Worm (Caenorhabditis elegans) whole organism, mixed stage, embryonic: Measurements from ENCODE around the gene mec-10.

Source experiments
- bed-3 ChIP-seq: fragments of 200-800 bp; sonication (Bioruptor generic); optimal IDR thresholded peaks from 3 replicates; lab custom pipeline; 2018; ENCODE audit warnings: mild to moderate bottlenecking, missing genetic modification characterization, moderate library complexity, missing compliant biosample characterization
- blmp-1 ChIP-seq: fragments of 150-350 bp; optimal IDR thresholded peaks from 2 replicates; lab custom pipeline; 2014; ENCODE audit warnings: missing biosample characterization, missing genetic modification characterization
- ceh-39 ChIP-seq: fragments of 150-350 bp; optimal IDR thresholded peaks from 2 replicates; lab custom pipeline; 2014; ENCODE audit warnings: missing biosample characterization, missing genetic modification characterization
- ceh-43 ChIP-seq: fragments of 200-800 bp; sonication (Bioruptor generic); optimal IDR thresholded peaks from 2 replicates; lab custom pipeline; 2018; ENCODE audit warnings: mild to moderate bottlenecking, missing genetic modification characterization, moderate library complexity, missing compliant biosample characterization
- ces-1 ChIP-seq: fragments of 150-350 bp; optimal IDR thresholded peaks from 2 replicates; lab custom pipeline; 2014; ENCODE audit warnings: missing biosample characterization, missing genetic modification reagents, missing genetic modification characterization
- cnd-1 ChIP-seq: fragments of 200-800 bp; sonication (Bioruptor generic); optimal IDR thresholded peaks from 2 replicates; lab custom pipeline; 2018; ENCODE audit warnings: mild to moderate bottlenecking, missing genetic modification characterization, missing compliant biosample characterization
- drap-1 ChIP-seq: fragments of 200-800 bp; sonication (Bioruptor generic); optimal IDR thresholded peaks from 3 replicates; lab custom pipeline; 2018; ENCODE audit warnings: mild to moderate bottlenecking, missing genetic modification characterization, missing compliant biosample characterization
- elt-1 ChIP-seq: sonication (generic microtip); optimal IDR thresholded peaks from 2 replicates; lab custom pipeline; 2017; ENCODE audit warnings: missing genetic modification characterization, mild to moderate bottlenecking, missing compliant biosample characterization, antibody characterized with exemption, moderate library complexity, borderline replicate concordance; ENCODE audit not compliant: insufficient read depth
- elt-3 ChIP-seq: fragments of 150-350 bp; optimal IDR thresholded peaks from 2 replicates; lab custom pipeline; 2014; ENCODE audit warnings: missing biosample characterization, missing genetic modification characterization
- ham-2 ChIP-seq: fragments of 200-800 bp; sonication (Bioruptor generic); optimal IDR thresholded peaks from 2 replicates; lab custom pipeline; 2018; ENCODE audit warnings: mild to moderate bottlenecking, missing genetic modification characterization, missing compliant biosample characterization
- hlh-1 ChIP-seq: fragments of 150-350 bp; optimal IDR thresholded peaks from 2 replicates; lab custom pipeline; 2014; ENCODE audit warnings: missing biosample characterization, missing genetic modification reagents, missing genetic modification characterization
- lin-13 ChIP-seq: fragments of 150-350 bp; optimal IDR thresholded peaks from 2 replicates; lab custom pipeline; 2014; ENCODE audit warnings: missing biosample characterization, missing genetic modification characterization
- lin-32 ChIP-seq: fragments of 200-800 bp; sonication (Bioruptor generic); optimal IDR thresholded peaks from 2 replicates; lab custom pipeline; 2018; ENCODE audit warnings: mild to moderate bottlenecking, missing genetic modification characterization, missing compliant biosample characterization
- lsy-2 ChIP-seq: fragments of 150-350 bp; optimal IDR thresholded peaks from 2 replicates; lab custom pipeline; 2014; ENCODE audit warnings: missing biosample characterization, missing genetic modification characterization
- mab-5 ChIP-seq: fragments of 150-350 bp; optimal IDR thresholded peaks from 2 replicates; lab custom pipeline; 2014; ENCODE audit warnings: missing biosample characterization, missing genetic modification characterization
- mls-2 ChIP-seq: sonication (generic microtip); optimal IDR thresholded peaks from 2 replicates; lab custom pipeline; 2016; ENCODE audit warnings: mild to moderate bottlenecking, missing genetic modification characterization, moderate library complexity, missing compliant biosample characterization
- nhr-12 ChIP-seq: fragments of 150-350 bp; optimal IDR thresholded peaks from 2 replicates; lab custom pipeline; 2014; ENCODE audit warnings: missing biosample characterization, missing genetic modification characterization
- nhr-2 ChIP-seq: fragments of 150-350 bp; optimal IDR thresholded peaks from 2 replicates; lab custom pipeline; 2014; ENCODE audit warnings: missing biosample characterization, missing genetic modification characterization
- nhr-237 ChIP-seq: fragments of 150-350 bp; optimal IDR thresholded peaks from 2 replicates; lab custom pipeline; 2014; ENCODE audit warnings: missing biosample characterization, missing genetic modification characterization
- nhr-28 ChIP-seq: fragments of 150-350 bp; optimal IDR thresholded peaks from 2 replicates; lab custom pipeline; 2014; ENCODE audit warnings: missing biosample characterization, missing genetic modification characterization
- nhr-76 ChIP-seq: sonication (generic microtip); optimal IDR thresholded peaks from 2 replicates; lab custom pipeline; 2017; ENCODE audit warnings: missing biosample characterization, missing genetic modification characterization
- sem-2 ChIP-seq: fragments of 200-800 bp; sonication (Bioruptor generic); optimal IDR thresholded peaks from 2 replicates; lab custom pipeline; 2018; ENCODE audit warnings: mild to moderate bottlenecking, missing genetic modification characterization, missing compliant biosample characterization
- snpc-4 ChIP-seq: fragments of 150-350 bp; optimal IDR thresholded peaks from 2 replicates; lab custom pipeline; 2014; ENCODE audit warnings: missing biosample characterization, missing genetic modification characterization
- sptf-1 ChIP-seq: sonication (generic microtip); optimal IDR thresholded peaks from 2 replicates; lab custom pipeline; 2017; ENCODE audit warnings: mild to moderate bottlenecking, missing genetic modification characterization, moderate library complexity, missing compliant biosample characterization
- tbx-8 ChIP-seq: fragments of 200-800 bp; sonication (Bioruptor generic); optimal IDR thresholded peaks from 2 replicates; lab custom pipeline; 2018; ENCODE audit warnings: mild to moderate bottlenecking, missing genetic modification characterization, moderate library complexity, missing compliant biosample characterization
- unc-120 ChIP-seq: sonication (generic microtip); optimal IDR thresholded peaks from 2 replicates; lab custom pipeline; 2017; ENCODE audit warnings: missing genetic modification characterization, missing compliant biosample characterization; ENCODE audit not compliant: poor library complexity, severe bottlenecking
- unc-39 ChIP-seq: fragments of 150-350 bp; optimal IDR thresholded peaks from 2 replicates; lab custom pipeline; 2014; ENCODE audit warnings: missing biosample characterization, missing genetic modification characterization
- unc-62 ChIP-seq: fragments of 150-350 bp; optimal IDR thresholded peaks from 2 replicates; lab custom pipeline; 2014; ENCODE audit warnings: missing biosample characterization, missing genetic modification reagents, missing genetic modification characterization
- zip-8 ChIP-seq: fragments of 150-350 bp; optimal IDR thresholded peaks from 2 replicates; lab custom pipeline; 2014; ENCODE audit warnings: missing biosample characterization, missing genetic modification characterization
- ztf-11 ChIP-seq: fragments of 150-350 bp; optimal IDR thresholded peaks from 2 replicates; lab custom pipeline; 2014; ENCODE audit warnings: missing biosample characterization, missing genetic modification characterization

The mec-10 gene

ce11 chrX:8500922-8501321, 30.8 kb upstream of the mec-10 start, which contains the start of gene grd-4:
Gene grd-4, plus strand, starts transcription at chrX:8501222.
- no peak for TF ChIP-seq mls-2 (tag; lab: Kevin White, UChicago)
- no peak for TF ChIP-seq nhr-76 (tag; lab: Kevin White, UChicago)
- TF ChIP-seq elt-3 (tag; lab: Kevin White, UChicago), result no peak
- no peak for TF ChIP-seq snpc-4 (tag; lab: Kevin White, UChicago)
- no peak for TF ChIP-seq nhr-12 (tag; lab: Kevin White, UChicago)
- TF ChIP-seq blmp-1, result no peak
- TF ChIP-seq nhr-2, result no peak
- no peak for TF ChIP-seq tbx-8 (GFP tag; lab: Kevin White, UChicago)
- no peak for TF ChIP-seq nhr-28 (tag; lab: Kevin White, UChicago)
- no peak for TF ChIP-seq ceh-43
- TF ChIP-seq ces-1 (GFP tag; lab: Kevin White, UChicago), result no peak
- TF ChIP-seq ham-2 (GFP tag; lab: Kevin White, UChicago), result no peak
- no peak for TF ChIP-seq nhr-237
- TF ChIP-seq unc-120 (tag; lab: Kevin White, UChicago), result no peak
- TF ChIP-seq zip-8, result no peak
- TF ChIP-seq ceh-39 (tag; lab: Kevin White, UChicago), result no peak
- TF ChIP-seq unc-62 (GFP tag; lab: Kevin White, UChicago), result no peak

- TF ChIP-seq snpc-4 (tag; lab: Kevin White, UChicago), result no peak
- TF ChIP-seq nhr-28 (tag; lab: Kevin White, UChicago), result no peak
- TF ChIP-seq nhr-237, result no peak
- no peak for TF ChIP-seq lsy-2 (tag; lab: Kevin White, UChicago)
- no peak for TF ChIP-seq sem-2 (GFP tag; lab: Kevin White, UChicago)
- TF ChIP-seq cnd-1, result no peak
- TF ChIP-seq drap-1 (GFP tag; lab: Kevin White, UChicago), result no peak
- TF ChIP-seq lin-32 (GFP tag; lab: Kevin White, UChicago), result no peak
Measured at ce11 chrX:8499721-8500120, 29.6 kb upstream of the mec-10 start, which contains the start of gene grd-14. Gene grd-14, plus strand, starts transcription at chrX:8500021.

ce11 chrX:8495005-8495404, 24.9 kb upstream of the mec-10 start, which contains the start of gene T01B10.5:
Gene T01B10.5, plus strand, starts transcription at chrX:8495305.
- TF ChIP-seq ham-2 (GFP tag; lab: Kevin White, UChicago), result no peak
- no peak for TF ChIP-seq tbx-8 (GFP tag; lab: Kevin White, UChicago)
- TF ChIP-seq nhr-12 (tag; lab: Kevin White, UChicago), result no peak
- no peak for TF ChIP-seq nhr-76 (tag; lab: Kevin White, UChicago)
- TF ChIP-seq elt-1, result no peak
- TF ChIP-seq lin-32 (GFP tag; lab: Kevin White, UChicago), result no peak
- no peak for TF ChIP-seq bed-3 (GFP tag; lab: Kevin White, UChicago)
- no peak for TF ChIP-seq sptf-1 (tag; lab: Kevin White, UChicago)
- TF ChIP-seq cnd-1, result no peak
- TF ChIP-seq ztf-11 (tag; lab: Kevin White, UChicago), result no peak
- no peak for TF ChIP-seq zip-8
- no peak for TF ChIP-seq mab-5 (tag; lab: Kevin White, UChicago)
- TF ChIP-seq mls-2 (tag; lab: Kevin White, UChicago), result no peak

- TF ChIP-seq snpc-4 (tag; lab: Kevin White, UChicago) (no peak), unc-39 (tag; lab: Kevin White, UChicago) (no peak), sptf-1 (tag; lab: Kevin White, UChicago) (no peak), elt-3 (tag; lab: Kevin White, UChicago) (no peak), ham-2 (GFP tag; lab: Kevin White, UChicago) (no peak), lin-13 (tag; lab: Kevin White, UChicago) (no peak), blmp-1 (no peak), mls-2 (tag; lab: Kevin White, UChicago) (no peak), nhr-2 (no peak), lsy-2 (tag; lab: Kevin White, UChicago) (no peak), ceh-43 (no peak), hlh-1 (no peak), cnd-1 (no peak), sem-2 (GFP tag; lab: Kevin White, UChicago) (no peak), elt-1 (no peak), ceh-39 (tag; lab: Kevin White, UChicago) (no peak)
Measured at ce11 chrX:8492750-8493149, 22.6 kb upstream of the mec-10 start.

ce11 chrX:8489886-8490285, 19.8 kb upstream of the mec-10 start:
- peak; percentile 29 for TF ChIP-seq ces-1 (GFP tag; lab: Kevin White, UChicago)
- no peak for TF ChIP-seq nhr-28 (tag; lab: Kevin White, UChicago)
